Worm (Caenorhabditis elegans) whole organism, late embryonic: ENCODE data around the gene B0334.10.

ENCODE experiments used
- C08G9.2 ChIP-seq: sonication (generic microtip); optimal IDR thresholded peaks from 2 replicates; lab custom pipeline; 2016; ENCODE audit warnings: mild to moderate bottlenecking, missing genetic modification characterization, moderate library complexity, missing compliant biosample characterization
- C38D4.7 ChIP-seq: fragments of 200-800 bp; sonication (Bioruptor generic); optimal IDR thresholded peaks from 2 replicates; lab custom pipeline; 2018; ENCODE audit warnings: mild to moderate bottlenecking, missing genetic modification characterization, moderate library complexity, missing compliant biosample characterization
- F13H6.1 ChIP-seq: sonication (generic microtip); optimal IDR thresholded peaks from 2 replicates; lab custom pipeline; 2016; ENCODE audit warnings: missing genetic modification characterization, missing compliant biosample characterization
- K02D7.2 ChIP-seq: sonication (generic microtip); optimal IDR thresholded peaks from 2 replicates; lab custom pipeline; 2017; ENCODE audit warnings: mild to moderate bottlenecking, missing genetic modification characterization, missing compliant biosample characterization
- Y22D7AL.16 ChIP-seq: sonication (generic microtip); optimal IDR thresholded peaks from 2 replicates; lab custom pipeline; 2016; ENCODE audit warnings: missing genetic modification characterization, missing compliant biosample characterization
- ahr-1 ChIP-seq: sonication (generic microtip); optimal IDR thresholded peaks from 2 replicates; lab custom pipeline; 2016; ENCODE audit warnings: missing genetic modification characterization, missing compliant biosample characterization
- ama-1 ChIP-seq: fragments of 150-350 bp; optimal IDR thresholded peaks from 2 replicates; lab custom pipeline; 2014
- ceh-19 ChIP-seq: fragments of 200-800 bp; sonication (Bioruptor generic); optimal IDR thresholded peaks from 2 replicates; lab custom pipeline; 2018; ENCODE audit warnings: mild to moderate bottlenecking, missing genetic modification characterization, missing compliant biosample characterization
- ceh-2 ChIP-seq: sonication (generic microtip); optimal IDR thresholded peaks from 2 replicates; lab custom pipeline; 2016; ENCODE audit warnings: missing genotype, missing genetic modification characterization, missing compliant biosample characterization
- ceh-24 ChIP-seq: sonication (generic microtip); optimal IDR thresholded peaks from 2 replicates; lab custom pipeline; 2016; ENCODE audit warnings: mild to moderate bottlenecking, missing genetic modification characterization, missing compliant biosample characterization
- ceh-30 ChIP-seq: fragments of 150-350 bp; optimal IDR thresholded peaks from 2 replicates; lab custom pipeline; 2014; ENCODE audit warnings: missing biosample characterization, missing genetic modification characterization
- ceh-45 ChIP-seq: fragments of 200-800 bp; sonication (Bioruptor generic); IDR thresholded peaks from 2 replicates; pipeline ENCODE4 v1.3.6; 2022; ENCODE audit warnings: missing genetic modification reagents, missing genetic modification characterization, missing compliant biosample characterization
- dmd-4 ChIP-seq: sonication (generic microtip); optimal IDR thresholded peaks from 2 replicates; lab custom pipeline; 2016; ENCODE audit warnings: borderline replicate concordance, missing genetic modification characterization, missing compliant biosample characterization
- elt-2 ChIP-seq: sonication (generic microtip); optimal IDR thresholded peaks from 2 replicates; lab custom pipeline; 2016; ENCODE audit warnings: missing genetic modification reagents, missing genetic modification characterization, missing compliant biosample characterization
- ets-4 ChIP-seq: sonication (generic microtip); optimal IDR thresholded peaks from 2 replicates; lab custom pipeline; 2016; ENCODE audit warnings: missing genetic modification characterization, missing compliant biosample characterization
- fax-1 ChIP-seq: sonication (generic microtip); optimal IDR thresholded peaks from 2 replicates; lab custom pipeline; 2016; ENCODE audit warnings: missing genotype, missing genetic modification characterization, missing compliant biosample characterization
- fkh-10 ChIP-seq: fragments of 150-350 bp; optimal IDR thresholded peaks from 2 replicates; lab custom pipeline; 2014; ENCODE audit warnings: missing biosample characterization, missing genetic modification reagents, missing genetic modification characterization
- fkh-6 ChIP-seq: sonication (generic microtip); optimal IDR thresholded peaks from 2 replicates; lab custom pipeline; 2016; ENCODE audit warnings: missing genetic modification characterization, missing compliant biosample characterization
- gmeb-2 ChIP-seq: sonication (generic microtip); optimal IDR thresholded peaks from 2 replicates; lab custom pipeline; 2016; ENCODE audit warnings: missing genetic modification characterization, inconsistent platforms, missing compliant biosample characterization
- hlh-13 ChIP-seq: fragments of 200-800 bp; sonication (Bioruptor generic); optimal IDR thresholded peaks from 2 replicates; lab custom pipeline; 2018; ENCODE audit warnings: mild to moderate bottlenecking, missing genetic modification characterization, missing compliant biosample characterization
- hlh-15 ChIP-seq: sonication (generic microtip); optimal IDR thresholded peaks from 2 replicates; lab custom pipeline; 2016; ENCODE audit warnings: missing genetic modification characterization, missing compliant biosample characterization
- hlh-30 ChIP-seq: sonication (generic microtip); optimal IDR thresholded peaks from 2 replicates; lab custom pipeline; 2017; ENCODE audit warnings: antibody characterized with exemption, missing genetic modification characterization, missing compliant biosample characterization; ENCODE audit not compliant: insufficient read depth
- hlh-8 ChIP-seq: sonication (generic microtip); optimal IDR thresholded peaks from 2 replicates; lab custom pipeline; 2016; ENCODE audit warnings: missing genotype, missing genetic modification characterization, missing compliant biosample characterization
- lim-6 ChIP-seq: sonication (generic microtip); optimal IDR thresholded peaks from 2 replicates; lab custom pipeline; 2016; ENCODE audit warnings: missing genetic modification characterization, missing compliant biosample characterization
- lin-11 ChIP-seq: fragments of 200-800 bp; sonication (Bioruptor generic); optimal IDR thresholded peaks from 2 replicates; lab custom pipeline; 2018; ENCODE audit warnings: mild to moderate bottlenecking, missing genetic modification characterization, missing compliant biosample characterization
- madf-2 ChIP-seq: sonication (generic microtip); optimal IDR thresholded peaks from 2 replicates; lab custom pipeline; 2017; ENCODE audit warnings: missing genetic modification characterization, missing compliant biosample characterization
- mec-3 ChIP-seq: sonication (generic microtip); optimal IDR thresholded peaks from 2 replicates; lab custom pipeline; 2016; ENCODE audit warnings: borderline replicate concordance, missing genetic modification characterization, missing compliant biosample characterization
- nfya-1 ChIP-seq: sonication (generic microtip); optimal IDR thresholded peaks from 2 replicates; lab custom pipeline; 2017; ENCODE audit warnings: missing genetic modification characterization, mild to moderate bottlenecking, missing compliant biosample characterization, antibody characterized with exemption, moderate library complexity
- nhr-11 ChIP-seq: fragments of 150-350 bp; optimal IDR thresholded peaks from 2 replicates; lab custom pipeline; 2014; ENCODE audit warnings: missing biosample characterization, missing genetic modification characterization
- pag-3 ChIP-seq: sonication (generic microtip); optimal IDR thresholded peaks from 2 replicates; lab custom pipeline; 2016; ENCODE audit warnings: missing compliant biosample characterization, missing genetic modification characterization, borderline replicate concordance
- pha-4 ChIP-seq: fragments of 150-350 bp; optimal IDR thresholded peaks from 2 replicates; lab custom pipeline; 2018; ENCODE audit warnings: missing biosample characterization, missing genetic modification reagents, missing genetic modification characterization
- pros-1 ChIP-seq: fragments of 150-350 bp; optimal IDR thresholded peaks from 2 replicates; lab custom pipeline; 2014; ENCODE audit warnings: missing biosample characterization, missing genetic modification reagents, missing genetic modification characterization
- ref-2 ChIP-seq: sonication (generic microtip); optimal IDR thresholded peaks from 2 replicates; lab custom pipeline; 2016; ENCODE audit warnings: missing genetic modification characterization, missing compliant biosample characterization
- sdc-2 ChIP-seq: sonication (generic microtip); optimal IDR thresholded peaks from 2 replicates; lab custom pipeline; 2016; ENCODE audit warnings: missing genotype, missing genetic modification characterization, missing compliant biosample characterization
- sox-2 ChIP-seq: fragments of 200-800 bp; sonication (Bioruptor generic); IDR thresholded peaks from 2 replicates; pipeline ENCODE4 v1.3.6; 2022; ENCODE audit warnings: missing genetic modification reagents, missing genetic modification characterization, missing compliant biosample characterization
- tbx-2 ChIP-seq: sonication (generic microtip); optimal IDR thresholded peaks from 2 replicates; lab custom pipeline; 2016; ENCODE audit warnings: missing genetic modification characterization, missing compliant biosample characterization
- ttx-3 ChIP-seq: sonication (generic microtip); optimal IDR thresholded peaks from 2 replicates; lab custom pipeline; 2016; ENCODE audit warnings: missing genetic modification reagents, missing genetic modification characterization, missing compliant biosample characterization
- zip-5 ChIP-seq: sonication (generic microtip); optimal IDR thresholded peaks from 2 replicates; lab custom pipeline; 2016; ENCODE audit warnings: missing genetic modification characterization, missing compliant biosample characterization
- ztf-16 ChIP-seq: sonication (generic microtip); optimal IDR thresholded peaks from 2 replicates; lab custom pipeline; 2017; ENCODE audit warnings: missing genetic modification characterization, missing compliant biosample characterization

B0334.10 gene

DNA sequence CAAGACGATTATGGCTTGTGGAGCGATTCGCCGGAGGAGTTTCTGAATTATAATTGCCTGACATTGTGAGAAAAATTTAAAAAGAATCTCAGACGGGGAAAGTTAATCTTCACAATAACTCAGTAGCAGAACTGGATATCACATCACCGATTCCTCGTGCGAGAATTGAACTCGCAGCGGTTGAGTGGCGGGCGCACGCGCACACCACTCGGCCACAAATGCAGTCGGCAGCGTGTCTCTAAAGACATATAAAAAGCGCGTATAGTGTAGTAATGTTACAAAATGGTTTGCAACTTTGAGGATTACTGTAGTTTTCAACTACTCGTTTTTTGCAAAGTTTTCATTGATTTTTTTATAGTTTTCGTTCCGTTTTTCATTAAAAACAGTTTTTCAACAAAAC lies 33.7 kb upstream of the B0334.10 start (continued):
- peak; percentile 88 for TF ChIP-seq hlh-8 (tag; lab: Kevin White, UChicago)
- peak; percentile 96 for TF ChIP-seq ttx-3 (tag; lab: Kevin White, UChicago)
- peak; percentile 86 for TF ChIP-seq ceh-2 (tag; lab: Kevin White, UChicago)
- TF ChIP-seq dmd-4 (tag; lab: Kevin White, UChicago), result peak; percentile 90
- TF ChIP-seq C08G9.2 (tag; lab: Kevin White, UChicago), result peak; percentile 85
- TF ChIP-seq fkh-10, result no peak
- peak; percentile 93 for TF ChIP-seq hlh-13 (GFP tag; lab: Kevin White, UChicago)
- no peak for TF ChIP-seq pros-1 (tag; lab: Kevin White, UChicago)
- peak; percentile 97 for TF ChIP-seq gmeb-2 (tag; lab: Kevin White, UChicago)
- TF ChIP-seq lim-6 (tag; lab: Kevin White, UChicago), result peak; percentile 76
- TF ChIP-seq ama-1 (lab: Kevin White, UChicago), result no peak
- TF ChIP-seq sdc-2 (tag; lab: Kevin White, UChicago), result peak; percentile 86
- peak; percentile 95 for TF ChIP-seq F13H6.1
- TF ChIP-seq zip-5, result peak; percentile 84
- peak; percentile 93 for TF ChIP-seq fax-1
- TF ChIP-seq tbx-2 (tag; lab: Kevin White, UChicago), result peak; percentile 95
- TF ChIP-seq C38D4.7 (GFP tag; lab: Kevin White, UChicago), result peak; percentile 96
- TF ChIP-seq hlh-15, result peak; percentile 96
- TF ChIP-seq Y22D7AL.16 (tag; lab: Kevin White, UChicago), result peak; percentile 98
- TF ChIP-seq ref-2 (tag; lab: Kevin White, UChicago), result peak; percentile 96

DNA sequence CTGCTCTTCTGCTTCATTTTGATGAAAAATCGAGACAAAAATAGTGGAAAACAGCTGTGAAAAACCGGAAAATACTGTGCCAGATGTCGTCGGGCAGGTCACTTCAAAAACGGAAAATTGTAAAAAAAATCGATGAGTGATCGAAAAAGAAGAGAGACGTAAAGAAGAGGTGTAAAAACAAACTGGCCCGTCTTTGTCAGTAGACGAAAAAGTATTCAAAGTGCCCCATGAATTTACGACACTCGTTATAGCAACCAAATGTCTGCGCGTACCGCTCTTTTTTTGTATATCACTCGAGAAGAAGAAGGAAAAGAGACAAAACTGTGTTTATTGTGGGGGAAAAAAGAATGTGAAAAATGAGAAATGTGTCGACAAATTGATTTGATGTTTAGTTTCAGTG lies 33.1 kb upstream of the B0334.10 start, which contains the start of gene twk-5:
TSS of gene twk-5 (minus strand) at position 101 of the 400 bp plus-strand sequence.
- TF ChIP-seq K02D7.2 (tag; lab: Kevin White, UChicago) (no peak), lin-11 (tag; lab: Kevin White, UChicago) (no peak), Y22D7AL.16 (tag; lab: Kevin White, UChicago) (no peak), elt-2 (tag; lab: Kevin White, UChicago) (no peak), sox-2 (GFP tag; lab: Robert Waterston, UW) (no peak), nhr-11 (tag; lab: Kevin White, UChicago) (no peak), ttx-3 (tag; lab: Kevin White, UChicago) (no peak), fkh-6 (tag; lab: Kevin White, UChicago) (no peak), ceh-45 (no peak), sdc-2 (tag; lab: Kevin White, UChicago) (no peak), ahr-1 (no peak), hlh-8 (tag; lab: Kevin White, UChicago) (no peak), ceh-30 (no peak)

DNA sequence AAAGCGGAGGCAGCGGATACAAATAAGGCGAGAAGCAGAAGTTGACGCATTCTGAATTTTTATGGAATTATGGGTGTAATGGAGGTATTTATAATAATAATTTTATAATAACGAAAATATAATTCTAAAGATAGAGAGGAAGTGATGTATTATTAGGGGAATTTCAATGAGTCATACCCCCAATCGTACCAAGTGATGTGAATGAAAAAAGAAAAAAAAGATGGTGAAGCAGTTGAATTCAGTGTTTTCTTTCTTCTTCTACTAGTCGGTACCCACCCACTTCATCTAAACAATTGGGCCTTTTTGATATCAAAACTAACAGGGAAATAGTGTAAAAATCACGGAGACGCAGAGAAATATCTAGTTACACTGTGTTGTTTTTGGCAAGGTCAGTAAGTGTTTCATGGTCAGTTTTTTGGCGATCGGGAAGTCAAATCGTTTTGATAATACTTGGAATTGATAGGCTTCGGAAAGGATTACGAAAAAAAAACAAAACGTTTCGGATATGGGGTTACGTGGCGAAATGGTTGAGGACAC lies 31.5 kb upstream of the B0334.10 start, which contains the start of gene ttr-18:
TSS of gene ttr-18 (minus strand) at position 51 of the 537 bp plus-strand sequence.
- TF ChIP-seq F13H6.1, result no peak
- no peak for TF ChIP-seq Y22D7AL.16 (tag; lab: Kevin White, UChicago)
- no peak for TF ChIP-seq ceh-24 (tag; lab: Kevin White, UChicago)
- TF ChIP-seq tbx-2 (tag; lab: Kevin White, UChicago), result no peak
- no peak for TF ChIP-seq ztf-16 (tag; lab: Kevin White, UChicago)
- no peak for TF ChIP-seq ceh-19 (GFP tag; lab: Kevin White, UChicago)
- no peak for TF ChIP-seq hlh-30 (tag; lab: Kevin White, UChicago)
- TF ChIP-seq madf-2, result no peak
- TF ChIP-seq elt-2 (tag; lab: Kevin White, UChicago), result no peak
- no peak for TF ChIP-seq ets-4 (tag; lab: Kevin White, UChicago)
- no peak for TF ChIP-seq zip-5
- no peak for TF ChIP-seq pha-4
- TF ChIP-seq pag-3, result no peak
- TF ChIP-seq nfya-1 (tag; lab: Kevin White, UChicago), result no peak
- no peak for TF ChIP-seq hlh-15
- TF ChIP-seq mec-3 (tag; lab: Kevin White, UChicago), result no peak
